Fruit fly (Drosophila melanogaster) whole organism, prepupa: ENCODE data around the gene eIF3g1.

Experiments
- Blimp-1 ChIP-seq: fragments of 200-800 bp; sonication (Bioruptor generic); optimal IDR thresholded peaks from 3 replicates; lab custom pipeline; 2017; ENCODE audit warnings: missing biosample characterization, missing genetic modification characterization, mild to moderate bottlenecking, moderate library complexity, missing genetic modification reagents
- CG10669 ChIP-seq: fragments of 200-800 bp; sonication (Bioruptor generic); optimal IDR thresholded peaks from 3 replicates; lab custom pipeline; 2018; ENCODE audit warnings: missing biosample characterization, mild to moderate bottlenecking, missing genetic modification characterization, moderate library complexity
- CG11294 ChIP-seq: fragments of 200-800 bp; sonication (Bioruptor generic); IDR thresholded peaks from 2 replicates; pipeline ENCODE4 v1.3.6; 2022; ENCODE audit warnings: missing biosample characterization, missing genetic modification characterization
- CG11762 ChIP-seq: fragments of 200-800 bp; sonication (Bioruptor generic); optimal IDR thresholded peaks from 3 replicates; lab custom pipeline; 2016; ENCODE audit warnings: missing biosample characterization, missing genetic modification characterization; ENCODE audit not compliant: insufficient read depth
- CG15336 ChIP-seq: fragments of 200-800 bp; sonication (Bioruptor generic); IDR thresholded peaks from 2 replicates; pipeline ENCODE4 v1.3.6; 2022; ENCODE audit warnings: missing biosample characterization, missing genetic modification characterization
- CG1621 ChIP-seq: fragments of 200-800 bp; sonication (Bioruptor generic); optimal IDR thresholded peaks from 3 replicates; lab custom pipeline; 2018; ENCODE audit warnings: missing biosample characterization, mild to moderate bottlenecking, missing genetic modification characterization
- CG3032 ChIP-seq: fragments of 200-800 bp; optimal IDR thresholded peaks from 2 replicates; lab custom pipeline; 2019; ENCODE audit warnings: missing biosample characterization, mild to moderate bottlenecking, missing genetic modification characterization, moderate library complexity
- CG31627 ChIP-seq: fragments of 200-800 bp; sonication (Bioruptor generic); optimal IDR thresholded peaks from 3 replicates; lab custom pipeline; 2016; ENCODE audit warnings: missing biosample characterization, missing genetic modification characterization
- CG32006 ChIP-seq: fragments of 200-800 bp; sonication (Bioruptor generic); optimal IDR thresholded peaks from 3 replicates; lab custom pipeline; 2017; ENCODE audit warnings: missing biosample characterization, mild to moderate bottlenecking, missing genetic modification characterization
- CG34406 ChIP-seq: fragments of 200-800 bp; sonication (Bioruptor generic); optimal IDR thresholded peaks from 3 replicates; lab custom pipeline; 2016; ENCODE audit warnings: missing biosample characterization, missing genetic modification characterization
- CG3919 ChIP-seq: fragments of 200-800 bp; sonication (Bioruptor generic); optimal IDR thresholded peaks from 3 replicates; lab custom pipeline; 2016; ENCODE audit warnings: missing biosample characterization, missing genetic modification characterization
- CG4318 ChIP-seq: fragments of 200-800 bp; sonication (Bioruptor generic); optimal IDR thresholded peaks from 3 replicates; lab custom pipeline; 2017; ENCODE audit warnings: missing biosample characterization, mild to moderate bottlenecking, missing genetic modification characterization
- CG6276 ChIP-seq: fragments of 200-800 bp; sonication (Bioruptor generic); optimal IDR thresholded peaks from 2 replicates; lab custom pipeline; 2017; ENCODE audit warnings: missing biosample characterization, mild to moderate bottlenecking, missing genetic modification characterization
- CG6792 ChIP-seq: fragments of 200-800 bp; sonication (Bioruptor generic); optimal IDR thresholded peaks from 3 replicates; lab custom pipeline; 2016; ENCODE audit warnings: missing biosample characterization, missing genetic modification characterization
- CG6854 ChIP-seq: fragments of 200-800 bp; sonication (Bioruptor generic); optimal IDR thresholded peaks from 2 replicates; lab custom pipeline; 2017; ENCODE audit warnings: missing biosample characterization, mild to moderate bottlenecking, missing genetic modification characterization
- CG7368 ChIP-seq: fragments of 200-800 bp; sonication (Bioruptor generic); optimal IDR thresholded peaks from 3 replicates; lab custom pipeline; 2016; ENCODE audit warnings: missing biosample characterization, missing genetic modification characterization
- CG8119 ChIP-seq: fragments of 200-800 bp; sonication (Bioruptor generic); IDR thresholded peaks from 3 replicates; pipeline ENCODE4 v1.3.6; 2022; ENCODE audit warnings: missing biosample characterization, missing genetic modification characterization
- CG8319 ChIP-seq: fragments of 200-800 bp; sonication (Bioruptor generic); optimal IDR thresholded peaks from 3 replicates; lab custom pipeline; 2016; ENCODE audit warnings: missing biosample characterization, missing genetic modification characterization
- CG9139 ChIP-seq: fragments of 200-800 bp; sonication (Bioruptor generic); optimal IDR thresholded peaks from 3 replicates; lab custom pipeline; 2017; ENCODE audit warnings: missing biosample characterization, mild to moderate bottlenecking, missing genetic modification characterization
- Eip75B ChIP-seq: fragments of 200-800 bp; sonication (Bioruptor generic); optimal IDR thresholded peaks from 3 replicates; lab custom pipeline; 2016; ENCODE audit warnings: missing biosample characterization, missing genetic modification characterization
- Eip93F ChIP-seq: fragments of 200-800 bp; sonication (Bioruptor generic); optimal IDR thresholded peaks from 2 replicates; lab custom pipeline; 2016; ENCODE audit warnings: missing biosample characterization, mild to moderate bottlenecking, missing genetic modification characterization
- Ets21C ChIP-seq: fragments of 200-800 bp; sonication (Bioruptor generic); optimal IDR thresholded peaks from 3 replicates; lab custom pipeline; 2016; ENCODE audit warnings: missing biosample characterization, missing genetic modification characterization
- Ets96B ChIP-seq: fragments of 200-800 bp; optimal IDR thresholded peaks from 2 replicates; lab custom pipeline; 2019; ENCODE audit warnings: missing biosample characterization, mild to moderate bottlenecking, missing genetic modification characterization, moderate library complexity
- Gug ChIP-seq: fragments of 200-800 bp; sonication (Bioruptor generic); IDR thresholded peaks from 2 replicates; pipeline ENCODE4 v1.3.6; 2022; ENCODE audit warnings: missing biosample characterization, missing genetic modification characterization
- Hr39 ChIP-seq: fragments of 200-800 bp; sonication (Bioruptor generic); optimal IDR thresholded peaks from 2 replicates; lab custom pipeline; 2016; ENCODE audit warnings: missing biosample characterization, missing genetic modification characterization
- Hr4 ChIP-seq: fragments of 200-800 bp; sonication (Bioruptor generic); optimal IDR thresholded peaks from 3 replicates; lab custom pipeline; 2016; ENCODE audit warnings: missing biosample characterization, missing genetic modification characterization
- Lpt ChIP-seq: fragments of 200-800 bp; sonication (Bioruptor generic); optimal IDR thresholded peaks from 3 replicates; lab custom pipeline; 2016; ENCODE audit warnings: missing biosample characterization, missing genetic modification characterization
- Met ChIP-seq: fragments of 200-800 bp; sonication (Bioruptor generic); optimal IDR thresholded peaks from 3 replicates; lab custom pipeline; 2016; ENCODE audit warnings: missing biosample characterization, missing genetic modification characterization
- OdsH ChIP-seq: fragments of 200-800 bp; sonication (Bioruptor generic); optimal IDR thresholded peaks from 3 replicates; lab custom pipeline; 2016; ENCODE audit warnings: missing biosample characterization, missing genetic modification characterization
- Smox ChIP-seq: fragments of 200-800 bp; sonication (Bioruptor generic); optimal IDR thresholded peaks from 3 replicates; lab custom pipeline; 2016; ENCODE audit warnings: missing biosample characterization, missing genetic modification characterization
- Sox14 ChIP-seq: fragments of 200-800 bp; sonication (Bioruptor generic); optimal IDR thresholded peaks from 3 replicates; lab custom pipeline; 2016; ENCODE audit warnings: missing biosample characterization, missing genetic modification characterization
- Sox15 ChIP-seq: fragments of 200-800 bp; sonication (Bioruptor generic); optimal IDR thresholded peaks from 3 replicates; lab custom pipeline; 2016; ENCODE audit warnings: missing biosample characterization, missing genetic modification characterization
- acj6 ChIP-seq: fragments of 200-800 bp; sonication (Bioruptor generic); optimal IDR thresholded peaks from 3 replicates; lab custom pipeline; 2016; ENCODE audit warnings: missing biosample characterization, missing genetic modification characterization
- dac ChIP-seq: fragments of 200-800 bp; sonication (Bioruptor generic); optimal IDR thresholded peaks from 2 replicates; lab custom pipeline; 2017; ENCODE audit warnings: missing biosample characterization, mild to moderate bottlenecking, missing genetic modification characterization
- dsx ChIP-seq: fragments of 200-800 bp; optimal IDR thresholded peaks from 3 replicates; lab custom pipeline; 2019; ENCODE audit warnings: missing biosample characterization, mild to moderate bottlenecking, missing genetic modification characterization, moderate library complexity; ENCODE audit not compliant: poor library complexity, severe bottlenecking
- fd59A ChIP-seq: fragments of 200-800 bp; sonication (Bioruptor generic); optimal IDR thresholded peaks from 2 replicates; lab custom pipeline; 2017; ENCODE audit warnings: missing biosample characterization, mild to moderate bottlenecking, missing genetic modification characterization, missing genetic modification reagents
- fd85E ChIP-seq: fragments of 200-800 bp; sonication (Bioruptor generic); optimal IDR thresholded peaks from 3 replicates; lab custom pipeline; 2016; ENCODE audit warnings: missing biosample characterization, missing genetic modification characterization
- fkh ChIP-seq: fragments of 200-800 bp; sonication (Bioruptor generic); optimal IDR thresholded peaks from 3 replicates; lab custom pipeline; 2017; ENCODE audit warnings: missing biosample characterization, mild to moderate bottlenecking, missing genetic modification characterization, moderate library complexity
- net ChIP-seq: fragments of 200-800 bp; sonication (Bioruptor generic); optimal IDR thresholded peaks from 3 replicates; lab custom pipeline; 2016; ENCODE audit warnings: missing biosample characterization, missing genetic modification characterization
- pdm3 ChIP-seq: fragments of 200-800 bp; sonication (Bioruptor generic); optimal IDR thresholded peaks from 3 replicates; lab custom pipeline; 2016; ENCODE audit warnings: missing biosample characterization, missing genetic modification characterization
- salr ChIP-seq, 2 experiments: fragments of 200-800 bp; sonication (Bioruptor generic); optimal IDR thresholded peaks; 3 replicates each; lab custom pipeline; 2016 to 2018; ENCODE audit warnings: missing biosample characterization in 2 of 2, missing genetic modification characterization in 2 of 2, mild to moderate bottlenecking in 1 of 2
- spab ChIP-seq: fragments of 200-800 bp; sonication (Bioruptor generic); optimal IDR thresholded peaks from 2 replicates; lab custom pipeline; 2017; ENCODE audit warnings: missing biosample characterization, mild to moderate bottlenecking, missing genetic modification characterization, missing genetic modification reagents
- ss ChIP-seq, 2 experiments: fragments of 200-800 bp; sonication (Bioruptor generic); optimal IDR thresholded peaks; 2 replicates in 1 of 2; 3 replicates in 1 of 2; lab custom pipeline; 2017 to 2018; ENCODE audit warnings: mild to moderate bottlenecking in 2 of 2, missing biosample characterization in 2 of 2, missing genetic modification characterization in 2 of 2, moderate library complexity in 1 of 2
- svp ChIP-seq: fragments of 200-800 bp; sonication (Bioruptor generic); peaks from one replicate; lab custom pipeline; 2016; ENCODE audit warnings: missing biosample characterization, missing genetic modification characterization
- vri ChIP-seq: fragments of 200-800 bp; sonication (Bioruptor generic); optimal IDR thresholded peaks from 3 replicates; lab custom pipeline; 2016; ENCODE audit warnings: missing biosample characterization, mild to moderate bottlenecking, missing genetic modification characterization

Gene eIF3g1

DNA sequence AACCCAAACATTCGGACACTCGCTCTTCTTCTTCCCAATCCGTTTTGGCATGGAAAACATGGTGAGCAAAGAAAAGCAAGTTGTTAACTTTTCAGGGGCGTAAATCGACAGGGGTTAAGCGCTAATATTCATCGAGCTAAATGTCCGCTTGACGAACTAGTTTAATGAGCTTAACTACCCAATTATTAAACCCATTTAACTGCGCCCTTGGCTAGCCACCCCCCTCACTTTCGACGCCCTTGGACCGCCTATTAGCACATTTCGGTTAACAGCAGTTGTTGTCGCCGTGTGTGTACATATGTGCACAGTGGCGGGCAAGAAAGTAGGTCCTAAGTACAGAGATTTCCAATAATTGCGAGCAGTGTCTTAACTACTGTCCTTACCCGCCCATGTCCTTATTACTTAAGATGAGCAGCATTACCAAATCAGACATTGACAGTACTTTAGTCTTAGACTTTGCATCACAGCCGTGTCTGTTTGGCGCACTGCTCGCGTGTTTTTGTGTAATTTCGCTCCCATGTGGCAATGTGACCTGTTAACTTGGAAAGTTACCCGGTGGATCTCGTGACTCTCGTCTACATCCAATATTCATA is 20.6 kb downstream of the eIF3g1 start (continued):
- TF ChIP-seq pdm3 (GFP tag; lab: Kevin White, UChicago), result peak; percentile 96
- peak; percentile 95 for TF ChIP-seq Hr4
- peak; percentile 81 for TF ChIP-seq CG1621 (tag; lab: Kevin White, UChicago)
- TF ChIP-seq Lpt (GFP tag; lab: Kevin White, UChicago), result peak; percentile 92
- TF ChIP-seq Smox (GFP tag; lab: Kevin White, UChicago), result peak; percentile 93
- peak; percentile 78 for TF ChIP-seq CG6854 (GFP tag; lab: Kevin White, UChicago)
- TF ChIP-seq spab (GFP tag; lab: Kevin White, UChicago), result peak; percentile 65
- TF ChIP-seq Sox15 (GFP tag; lab: Kevin White, UChicago), result peak; percentile 96
- peak; percentile 79 for TF ChIP-seq Blimp-1
- peak; percentile 95 for TF ChIP-seq CG7368 (GFP tag; lab: Kevin White, UChicago)
- peak; percentile 56 for TF ChIP-seq fd85E (GFP tag; lab: Kevin White, UChicago)
- TF ChIP-seq CG11294, result peak; percentile 92
- peak; percentile 94 for TF ChIP-seq dac (GFP tag; lab: Kevin White, UChicago)
- peak; percentile 97 for TF ChIP-seq Hr39 (GFP tag; lab: Kevin White, UChicago)
- peak; percentile 92 for TF ChIP-seq Eip93F (GFP tag; lab: Kevin White, UChicago)
- TF ChIP-seq CG8319 (GFP tag; lab: Kevin White, UChicago), result peak; percentile 93
- peak; percentile 92 for TF ChIP-seq Met

DNA sequence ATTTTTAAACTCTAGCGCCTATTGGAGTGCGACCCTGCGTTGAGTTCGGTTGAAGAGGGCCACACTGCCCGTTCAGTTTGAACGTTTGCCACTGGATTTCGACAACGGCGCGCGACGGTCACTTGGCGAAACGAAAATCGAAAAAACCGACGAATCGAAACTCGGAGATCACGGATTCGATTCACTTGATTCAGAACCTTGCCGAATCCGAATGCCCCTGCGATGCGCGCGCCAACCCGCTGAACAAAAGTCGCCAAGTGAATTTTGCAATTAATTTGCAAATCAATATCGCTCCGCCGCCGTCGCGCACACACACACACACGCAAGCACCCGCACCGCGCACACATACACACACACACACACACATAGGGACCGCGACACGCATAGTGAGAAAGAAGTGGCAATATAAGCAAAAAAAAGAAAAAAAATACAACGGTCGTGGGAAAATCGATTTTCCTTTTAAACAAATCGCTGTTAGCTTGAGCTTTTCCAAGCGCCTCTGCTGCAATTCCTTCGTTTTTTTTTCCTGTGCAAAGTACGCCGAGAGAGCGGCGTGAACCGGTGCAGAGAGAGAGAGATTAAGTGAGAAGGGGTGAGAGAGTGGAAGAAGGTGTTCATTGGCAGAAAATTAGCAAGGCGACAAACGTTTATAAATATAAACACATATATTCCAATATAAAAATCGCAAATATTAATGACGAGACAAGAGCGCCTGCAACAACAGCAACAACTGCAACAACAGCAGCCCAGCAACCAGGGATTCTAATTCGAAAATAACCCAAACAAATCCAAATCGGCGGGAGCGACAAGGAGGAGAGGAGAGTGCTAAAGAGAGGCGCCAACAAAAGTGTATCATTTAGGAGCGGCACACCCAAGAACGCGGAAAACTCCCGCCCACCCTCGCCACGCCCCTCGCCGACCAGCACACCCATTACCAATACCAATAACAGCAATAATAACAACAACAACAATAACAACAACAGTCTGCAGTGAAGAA is 21.4 kb downstream of the eIF3g1 start, which contains the start of gene egh:
egh (plus strand) TSS at position 89 of the 997 bp plus-strand sequence.
- TF ChIP-seq ss (GFP tag; optimal IDR thresholded peaks at IDR 0.05; lab: Kevin White, UChicago) (peak; percentile 67 to 74), acj6 (peak; percentile 67), CG31627 (GFP tag; lab: Kevin White, UChicago) (peak; percentile 69), fd59A (GFP tag; lab: Kevin White, UChicago) (no peak), CG3032 (tag; lab: Kevin White, UChicago) (no peak), CG32006 (GFP tag; lab: Kevin White, UChicago) (peak; percentile 81), dsx (GFP tag; lab: Kevin White, UChicago) (no peak), CG10669 (GFP tag; lab: Kevin White, UChicago) (peak; percentile 70), Sox15 (GFP tag; lab: Kevin White, UChicago) (peak; percentile 23), fkh (GFP tag; lab: Kevin White, UChicago) (no peak), CG6276 (peak; percentile 82), CG6792 (GFP tag; lab: Kevin White, UChicago) (peak; percentile 76), Gug (peak; percentile 82), CG11762 (peak; percentile 56), Blimp-1 (no peak), CG15336 (GFP tag; lab: Robert Waterston, UW) (peak; percentile 86), svp (GFP tag; lab: Kevin White, UChicago) (peak; percentile 90), CG8119 (GFP tag; lab: Robert Waterston, UW) (peak; percentile 85), Eip93F (GFP tag; lab: Kevin White, UChicago) (no peak), Ets21C (GFP tag; lab: Kevin White, UChicago) (peak; percentile 65), CG3919 (GFP tag; lab: Kevin White, UChicago) (peak; percentile 83), CG11294 (peak; percentile 51; the same call in 1 of the 2 replicates), Eip75B (GFP tag; lab: Kevin White, UChicago) (peak; percentile 74), CG34406 (GFP tag; lab: Kevin White, UChicago) (peak; percentile 65), Sox14 (peak; percentile 75), Met (peak; percentile 82), vri (GFP tag; lab: Kevin White, UChicago) (peak; percentile 72), CG8319 (GFP tag; lab: Kevin White, UChicago) (peak; percentile 41), net (peak; percentile 85), dac (GFP tag; lab: Kevin White, UChicago) (peak; percentile 36), CG1621 (tag; lab: Kevin White, UChicago) (no peak), Ets96B (tag; lab: Kevin White, UChicago) (no peak), CG9139 (GFP tag; lab: Kevin White, UChicago) (peak; percentile 55), salr (GFP tag; optimal IDR thresholded peaks at IDR 0.05; lab: Kevin White, UChicago) (peak in 1 of 2 experiments; percentile 64), fd85E (GFP tag; lab: Kevin White, UChicago) (peak; percentile 9), OdsH (GFP tag; lab: Kevin White, UChicago) (peak; percentile 70), CG4318 (GFP tag; lab: Kevin White, UChicago) (peak; percentile 50)
